Worm (Caenorhabditis elegans) whole organism, L3 larva: Measurements from ENCODE around the gene nrfl-1.

Source experiments
- ceh-82 ChIP-seq: fragments of 150-350 bp; optimal IDR thresholded peaks from 2 replicates; lab custom pipeline; 2014; ENCODE audit warnings: missing biosample characterization, missing genetic modification characterization
- elt-2 ChIP-seq: sonication (generic microtip); optimal IDR thresholded peaks from 2 replicates; lab custom pipeline; 2016; ENCODE audit warnings: missing genetic modification reagents, mild to moderate bottlenecking, missing genetic modification characterization, missing compliant biosample characterization
- elt-3 ChIP-seq, 3 experiments: fragments of 150-350 bp in 1 of 3; sonication (generic microtip) in 2 of 3; optimal IDR thresholded peaks; 2 replicates in 2 of 3; 4 replicates in 1 of 3; lab custom pipeline; 2014 to 2017; ENCODE audit warnings: missing biosample characterization in 3 of 3, missing genetic modification characterization in 3 of 3
- fos-1 ChIP-seq: fragments of 150-350 bp; optimal IDR thresholded peaks from 2 replicates; lab custom pipeline; 2014; ENCODE audit warnings: missing biosample characterization, missing genetic modification characterization
- nhr-11 ChIP-seq: fragments of 150-350 bp; optimal IDR thresholded peaks from 2 replicates; lab custom pipeline; 2014; ENCODE audit warnings: missing biosample characterization, missing genetic modification characterization
- nhr-23 ChIP-seq: fragments of 150-350 bp; optimal IDR thresholded peaks from 2 replicates; lab custom pipeline; 2014; ENCODE audit warnings: missing biosample characterization, missing genetic modification reagents, missing genetic modification characterization
- nhr-237 ChIP-seq: fragments of 150-350 bp; optimal IDR thresholded peaks from 2 replicates; lab custom pipeline; 2014; ENCODE audit warnings: missing biosample characterization, missing genetic modification characterization
- nhr-77 ChIP-seq: fragments of 150-350 bp; optimal IDR thresholded peaks from 2 replicates; lab custom pipeline; 2014; ENCODE audit warnings: missing biosample characterization, missing genetic modification characterization
- snpc-4 ChIP-seq: fragments of 150-350 bp; optimal IDR thresholded peaks from 2 replicates; lab custom pipeline; 2014; ENCODE audit warnings: missing biosample characterization, missing genetic modification characterization
- unc-62 ChIP-seq: fragments of 150-350 bp; sonication (generic microtip); optimal IDR thresholded peaks from 4 replicates; lab custom pipeline; 2014; ENCODE audit warnings: missing biosample characterization, missing genetic modification reagents, missing genetic modification characterization
- zag-1 ChIP-seq: fragments of 150-350 bp; optimal IDR thresholded peaks from 2 replicates; lab custom pipeline; 2014; ENCODE audit warnings: missing biosample characterization, missing genetic modification characterization
- ztf-11 ChIP-seq: fragments of 150-350 bp; optimal IDR thresholded peaks from 2 replicates; lab custom pipeline; 2014; ENCODE audit warnings: missing biosample characterization, missing genetic modification characterization

- TF ChIP-seq nhr-11 (tag; lab: Kevin White, UChicago) = no peak
- no peak for TF ChIP-seq fos-1 (tag; lab: Kevin White, UChicago)
- TF ChIP-seq ztf-11 (tag; lab: Kevin White, UChicago) = no peak
- TF ChIP-seq nhr-237 (tag; lab: Kevin White, UChicago) = no peak
- no peak for TF ChIP-seq ceh-82
- TF ChIP-seq unc-62 (GFP tag; lab: Kevin White, UChicago) = no peak
- TF ChIP-seq nhr-23 (tag; lab: Kevin White, UChicago) = no peak
- no peak for TF ChIP-seq elt-3 (tag; optimal IDR thresholded peaks at IDR 0.05; lab: Kevin White, UChicago)
- TF ChIP-seq snpc-4 (tag; lab: Kevin White, UChicago) = no peak
- no peak for TF ChIP-seq nhr-77 (tag; lab: Kevin White, UChicago)
- TF ChIP-seq zag-1 (tag; lab: Kevin White, UChicago) = no peak
- TF ChIP-seq elt-2 (tag; lab: Kevin White, UChicago) = no peak
Observed at ce11 chrIV:9069703-9070102, 49.2 kb upstream of the nrfl-1 start, which contains the start of gene nhr-11.
